Worm (Caenorhabditis elegans) whole organism, early embryonic: ENCODE data around the gene Y49F6A.12.

Experiments
- B0310.2 ChIP-seq: sonication (generic microtip); optimal IDR thresholded peaks from 2 replicates; lab custom pipeline; 2016; ENCODE audit warnings: mild to moderate bottlenecking, missing genetic modification characterization, missing compliant biosample characterization
- F13C5.2 ChIP-seq: sonication (generic microtip); optimal IDR thresholded peaks from 2 replicates; lab custom pipeline; 2017; ENCODE audit warnings: mild to moderate bottlenecking, missing genetic modification characterization, inconsistent platforms, missing compliant biosample characterization
- aly-1 ChIP-seq: sonication (generic microtip); optimal IDR thresholded peaks from 2 replicates; lab custom pipeline; 2016; ENCODE audit warnings: missing genetic modification characterization, missing compliant biosample characterization
- ama-1 ChIP-seq: fragments of 150-350 bp; optimal IDR thresholded peaks from 2 replicates; lab custom pipeline; 2014
- ceh-13 ChIP-seq: fragments of 200-800 bp; sonication (Bioruptor generic); optimal IDR thresholded peaks from 2 replicates; lab custom pipeline; 2018; ENCODE audit warnings: mild to moderate bottlenecking, missing genetic modification characterization, missing compliant biosample characterization
- ceh-36 ChIP-seq: sonication (generic microtip); optimal IDR thresholded peaks from 2 replicates; lab custom pipeline; 2016; ENCODE audit warnings: missing genetic modification characterization, inconsistent platforms, missing compliant biosample characterization
- ets-7 ChIP-seq: sonication (generic microtip); optimal IDR thresholded peaks from 2 replicates; lab custom pipeline; 2016; ENCODE audit warnings: missing genotype, missing genetic modification characterization, missing compliant biosample characterization
- flt-1 ChIP-seq: fragments of 200-800 bp; sonication (Bioruptor generic); IDR thresholded peaks from 2 replicates; pipeline ENCODE4 v1.3.6; 2022; ENCODE audit warnings: missing genetic modification characterization, missing compliant biosample characterization
- hmbx-1 ChIP-seq: sonication (generic microtip); optimal IDR thresholded peaks from 2 replicates; lab custom pipeline; 2016; ENCODE audit warnings: mild to moderate bottlenecking, missing genetic modification characterization, missing compliant biosample characterization
- hmg-4 ChIP-seq: fragments of 200-800 bp; sonication (Bioruptor generic); optimal IDR thresholded peaks from 2 replicates; lab custom pipeline; 2018; ENCODE audit warnings: mild to moderate bottlenecking, missing genetic modification characterization, missing compliant biosample characterization
- hnd-1 ChIP-seq: sonication (generic microtip); optimal IDR thresholded peaks from 2 replicates; lab custom pipeline; 2016; ENCODE audit warnings: missing genetic modification characterization, missing compliant biosample characterization
- pes-1 ChIP-seq: fragments of 200-800 bp; sonication (Bioruptor generic); IDR thresholded peaks from 2 replicates; pipeline ENCODE4 v1.3.6; 2022; ENCODE audit warnings: missing genetic modification reagents, missing genetic modification characterization, missing compliant biosample characterization
- scrt-1 ChIP-seq: fragments of 200-800 bp; sonication (Bioruptor generic); IDR thresholded peaks from 2 replicates; pipeline ENCODE4 v1.3.6; 2022; ENCODE audit warnings: missing genetic modification characterization, missing compliant biosample characterization
- sea-1 ChIP-seq: fragments of 200-800 bp; sonication (Bioruptor generic); conservative IDR thresholded peaks from 2 replicates; pipeline ENCODE4 v1.3.6; 2022; ENCODE audit warnings: missing genetic modification characterization, missing compliant biosample characterization
- tbx-11 ChIP-seq: fragments of 200-800 bp; sonication (Bioruptor generic); IDR thresholded peaks from 2 replicates; pipeline ENCODE4 v1.3.6; 2022; ENCODE audit warnings: missing genetic modification characterization, missing compliant biosample characterization
- tbx-37 ChIP-seq: fragments of 200-800 bp; sonication (Bioruptor generic); conservative IDR thresholded peaks from 2 replicates; pipeline ENCODE4 v1.3.6; 2022; ENCODE audit warnings: missing genetic modification reagents, missing genetic modification characterization, missing compliant biosample characterization
- tra-4 ChIP-seq: sonication (generic microtip); optimal IDR thresholded peaks from 2 replicates; lab custom pipeline; 2017; ENCODE audit warnings: missing genetic modification characterization, missing compliant biosample characterization

Y49F6A.12 gene

DNA sequence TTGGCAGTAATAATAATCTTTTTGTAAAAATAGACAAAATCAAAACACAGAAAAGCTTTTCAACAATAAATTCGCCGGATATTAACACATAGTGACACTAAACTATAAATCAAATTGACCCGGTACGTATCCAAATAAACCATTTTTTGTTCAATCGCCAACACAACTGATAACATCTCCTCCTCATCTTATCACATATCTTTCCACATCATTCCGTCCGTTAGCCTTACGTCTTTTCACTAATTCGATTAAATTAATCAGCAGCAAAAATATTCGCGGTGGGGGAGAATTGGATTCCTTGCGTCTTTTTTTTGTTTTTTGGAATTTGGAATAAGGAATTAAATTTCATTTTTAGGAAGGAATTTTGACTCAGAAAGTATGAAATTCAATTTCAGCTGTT, 38.9 kb upstream of the Y49F6A.12 start:
- TF ChIP-seq aly-1 = no peak
- no peak for TF ChIP-seq ceh-13 (GFP tag; lab: Kevin White, UChicago)
- no peak for TF ChIP-seq F13C5.2 (tag; lab: Kevin White, UChicago)
- TF ChIP-seq B0310.2 (tag; lab: Kevin White, UChicago) = no peak
- no peak for TF ChIP-seq hmbx-1 (tag; lab: Kevin White, UChicago)
- TF ChIP-seq flt-1 (GFP tag; lab: Robert Waterston, UW) = no peak
- TF ChIP-seq ama-1 (lab: Kevin White, UChicago) = no peak
- TF ChIP-seq hnd-1 (tag; lab: Kevin White, UChicago) = no peak
- TF ChIP-seq tbx-11 (GFP tag; lab: Robert Waterston, UW) = no peak
- TF ChIP-seq ets-7 (tag; lab: Kevin White, UChicago) = no peak
- no peak for TF ChIP-seq pes-1
- no peak for TF ChIP-seq sea-1 (GFP tag; lab: Robert Waterston, UW)
- TF ChIP-seq ceh-36 = no peak
- TF ChIP-seq hmg-4 (GFP tag; lab: Kevin White, UChicago) = no peak
- no peak for TF ChIP-seq scrt-1

- no peak for TF ChIP-seq ama-1 (lab: Kevin White, UChicago)
- TF ChIP-seq hnd-1 (tag; lab: Kevin White, UChicago) = no peak
- no peak for TF ChIP-seq tbx-37 (GFP tag; lab: Robert Waterston, UW)
- no peak for TF ChIP-seq aly-1
- TF ChIP-seq ceh-13 (GFP tag; lab: Kevin White, UChicago) = no peak
- TF ChIP-seq sea-1 (GFP tag; lab: Robert Waterston, UW) = no peak
- TF ChIP-seq hmbx-1 (tag; lab: Kevin White, UChicago) = no peak
- TF ChIP-seq scrt-1 = no peak
- no peak for TF ChIP-seq B0310.2 (tag; lab: Kevin White, UChicago)
- no peak for TF ChIP-seq ceh-36
- no peak for TF ChIP-seq tbx-11 (GFP tag; lab: Robert Waterston, UW)
- no peak for TF ChIP-seq ets-7 (tag; lab: Kevin White, UChicago)
Observed at ce11 chrII:3557417-3557816, 38.0 kb upstream of the Y49F6A.12 start, which contains the start of gene lgc-45. Gene lgc-45, plus strand, starts transcription at chrII:3557472.

- TF ChIP-seq hmbx-1 (tag; lab: Kevin White, UChicago) = no peak
- TF ChIP-seq ceh-13 (GFP tag; lab: Kevin White, UChicago) = no peak
- no peak for TF ChIP-seq hnd-1 (tag; lab: Kevin White, UChicago)
- no peak for TF ChIP-seq ceh-36
- no peak for TF ChIP-seq tbx-11 (GFP tag; lab: Robert Waterston, UW)
- no peak for TF ChIP-seq ama-1 (lab: Kevin White, UChicago)
- TF ChIP-seq flt-1 (GFP tag; lab: Robert Waterston, UW) = no peak
- TF ChIP-seq hmg-4 (GFP tag; lab: Kevin White, UChicago) = no peak
- no peak for TF ChIP-seq B0310.2 (tag; lab: Kevin White, UChicago)
- TF ChIP-seq tra-4 (tag; lab: Kevin White, UChicago) = no peak
- TF ChIP-seq ets-7 (tag; lab: Kevin White, UChicago) = no peak
- TF ChIP-seq scrt-1 = no peak
- TF ChIP-seq sea-1 (GFP tag; lab: Robert Waterston, UW) = no peak
- no peak for TF ChIP-seq tbx-37 (GFP tag; lab: Robert Waterston, UW)
- TF ChIP-seq aly-1 = no peak
- no peak for TF ChIP-seq pes-1
- TF ChIP-seq F13C5.2 (tag; lab: Kevin White, UChicago) = no peak
Observed at ce11 chrII:3560592-3560991, 34.8 kb upstream of the Y49F6A.12 start, which contains the start of gene W10G11.1. Gene W10G11.1, minus strand, starts transcription at chrII:3560692.

DNA sequence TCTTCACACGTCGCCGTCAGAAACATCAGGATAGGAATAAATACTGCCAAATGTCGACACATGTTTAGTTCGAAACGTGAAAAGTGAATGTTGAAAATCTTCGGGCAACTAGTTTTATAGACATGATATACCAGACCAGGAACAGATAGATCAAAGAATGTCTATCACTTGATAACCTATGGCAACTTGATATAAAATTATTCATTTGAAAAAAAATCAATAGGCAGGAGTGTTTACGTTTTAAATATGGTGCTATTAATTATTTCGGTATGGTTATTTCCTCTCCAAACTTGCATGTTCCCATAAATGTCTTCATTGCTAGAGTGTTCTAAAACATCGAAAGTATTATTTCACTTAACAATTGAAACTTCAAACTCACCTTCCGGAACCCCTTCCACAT, 33.9 kb upstream of the Y49F6A.12 start, which contains the start of gene W10G11.2:
Gene W10G11.2, minus strand, starts transcription at position 101 of the 400 bp plus-strand sequence.
- no peak for TF ChIP-seq scrt-1
- no peak for TF ChIP-seq flt-1 (GFP tag; lab: Robert Waterston, UW)
- TF ChIP-seq ceh-36 = no peak
- TF ChIP-seq hmg-4 (GFP tag; lab: Kevin White, UChicago) = no peak
- TF ChIP-seq ama-1 (lab: Kevin White, UChicago) = no peak
- TF ChIP-seq ceh-13 (GFP tag; lab: Kevin White, UChicago) = no peak

ce11 chrII:3562419-3562818, 33.0 kb upstream of the Y49F6A.12 start, which contains the start of gene W10G11.3:
Gene W10G11.3, minus strand, starts transcription at chrII:3562519.
- TF ChIP-seq ets-7 (tag; lab: Kevin White, UChicago) = no peak
- no peak for TF ChIP-seq hmbx-1 (tag; lab: Kevin White, UChicago)
- TF ChIP-seq B0310.2 (tag; lab: Kevin White, UChicago) = no peak
- no peak for TF ChIP-seq hmg-4 (GFP tag; lab: Kevin White, UChicago)
- no peak for TF ChIP-seq pes-1
- no peak for TF ChIP-seq ceh-13 (GFP tag; lab: Kevin White, UChicago)
- no peak for TF ChIP-seq tbx-37 (GFP tag; lab: Robert Waterston, UW)
- no peak for TF ChIP-seq hnd-1 (tag; lab: Kevin White, UChicago)
- no peak for TF ChIP-seq aly-1
- TF ChIP-seq tra-4 (tag; lab: Kevin White, UChicago) = no peak
- TF ChIP-seq F13C5.2 (tag; lab: Kevin White, UChicago) = no peak
- no peak for TF ChIP-seq tbx-11 (GFP tag; lab: Robert Waterston, UW)
- TF ChIP-seq ceh-36 = no peak
- TF ChIP-seq ama-1 (lab: Kevin White, UChicago) = no peak
- no peak for TF ChIP-seq flt-1 (GFP tag; lab: Robert Waterston, UW)
- TF ChIP-seq sea-1 (GFP tag; lab: Robert Waterston, UW) = no peak
- TF ChIP-seq scrt-1 = no peak

DNA sequence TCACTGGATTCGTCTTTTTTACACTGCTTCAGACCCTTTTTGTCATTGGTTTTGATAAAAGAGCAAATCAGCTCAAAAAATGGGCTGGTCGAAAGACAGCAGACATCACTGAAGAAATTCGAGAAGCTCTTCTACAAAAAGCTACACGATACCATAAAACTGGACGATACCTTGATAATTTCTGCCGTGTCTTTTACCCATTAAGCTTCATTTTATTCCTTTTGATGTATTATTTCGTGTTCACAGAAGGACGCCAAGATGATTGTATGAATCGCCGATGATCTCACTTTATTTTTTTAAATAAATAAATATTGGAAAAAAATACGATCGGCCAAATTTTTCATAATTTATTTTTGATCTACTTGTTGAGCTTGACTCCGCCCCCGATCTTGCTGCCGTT, 28.4 kb upstream of the Y49F6A.12 start:
- no peak for TF ChIP-seq pes-1
- TF ChIP-seq B0310.2 (tag; lab: Kevin White, UChicago) = no peak
- TF ChIP-seq sea-1 (GFP tag; lab: Robert Waterston, UW) = no peak
- no peak for TF ChIP-seq ceh-36
- TF ChIP-seq hnd-1 (tag; lab: Kevin White, UChicago) = no peak
- TF ChIP-seq tbx-11 (GFP tag; lab: Robert Waterston, UW) = no peak
- no peak for TF ChIP-seq ama-1 (lab: Kevin White, UChicago)
- no peak for TF ChIP-seq ets-7 (tag; lab: Kevin White, UChicago)
- TF ChIP-seq aly-1 = no peak
- TF ChIP-seq tbx-37 (GFP tag; lab: Robert Waterston, UW) = no peak
- no peak for TF ChIP-seq hmg-4 (GFP tag; lab: Kevin White, UChicago)
- TF ChIP-seq hmbx-1 (tag; lab: Kevin White, UChicago) = no peak
- no peak for TF ChIP-seq tra-4 (tag; lab: Kevin White, UChicago)
- no peak for TF ChIP-seq ceh-13 (GFP tag; lab: Kevin White, UChicago)
- no peak for TF ChIP-seq flt-1 (GFP tag; lab: Robert Waterston, UW)
- no peak for TF ChIP-seq scrt-1
